Fruit fly (Drosophila melanogaster) whole organism, prepupa: Measurements from ENCODE around the gene CG5188.

Experiments
- Blimp-1 ChIP-seq: fragments of 200-800 bp; sonication (Bioruptor generic); optimal IDR thresholded peaks from 3 replicates; lab custom pipeline; 2017; ENCODE audit warnings: missing biosample characterization, missing genetic modification characterization, mild to moderate bottlenecking, moderate library complexity, missing genetic modification reagents
- CG10631 ChIP-seq: fragments of 200-800 bp; sonication (Bioruptor generic); optimal IDR thresholded peaks from 2 replicates; lab custom pipeline; 2016; ENCODE audit warnings: missing biosample characterization, missing genetic modification characterization
- CG10669 ChIP-seq: fragments of 200-800 bp; sonication (Bioruptor generic); optimal IDR thresholded peaks from 3 replicates; lab custom pipeline; 2018; ENCODE audit warnings: missing biosample characterization, mild to moderate bottlenecking, missing genetic modification characterization, moderate library complexity
- CG11294 ChIP-seq: fragments of 200-800 bp; sonication (Bioruptor generic); IDR thresholded peaks from 2 replicates; pipeline ENCODE4 v1.3.6; 2022; ENCODE audit warnings: missing biosample characterization, missing genetic modification characterization
- CG11762 ChIP-seq: fragments of 200-800 bp; sonication (Bioruptor generic); optimal IDR thresholded peaks from 3 replicates; lab custom pipeline; 2016; ENCODE audit warnings: missing biosample characterization, missing genetic modification characterization; ENCODE audit not compliant: insufficient read depth
- CG11902 ChIP-seq: fragments of 200-800 bp; sonication (Bioruptor generic); optimal IDR thresholded peaks from 3 replicates; lab custom pipeline; 2016; ENCODE audit warnings: missing biosample characterization, missing genetic modification characterization
- CG15336 ChIP-seq: fragments of 200-800 bp; sonication (Bioruptor generic); IDR thresholded peaks from 2 replicates; pipeline ENCODE4 v1.3.6; 2022; ENCODE audit warnings: missing biosample characterization, missing genetic modification characterization
- CG1621 ChIP-seq: fragments of 200-800 bp; sonication (Bioruptor generic); optimal IDR thresholded peaks from 3 replicates; lab custom pipeline; 2018; ENCODE audit warnings: missing biosample characterization, mild to moderate bottlenecking, missing genetic modification characterization
- CG3032 ChIP-seq: fragments of 200-800 bp; optimal IDR thresholded peaks from 2 replicates; lab custom pipeline; 2019; ENCODE audit warnings: missing biosample characterization, mild to moderate bottlenecking, missing genetic modification characterization, moderate library complexity
- CG6163 ChIP-seq: fragments of 200-800 bp; sonication (Bioruptor generic); IDR thresholded peaks from 3 replicates; pipeline ENCODE4 v1.3.6; 2022; ENCODE audit warnings: missing biosample characterization, missing genetic modification characterization
- CG6276 ChIP-seq: fragments of 200-800 bp; sonication (Bioruptor generic); optimal IDR thresholded peaks from 2 replicates; lab custom pipeline; 2017; ENCODE audit warnings: missing biosample characterization, mild to moderate bottlenecking, missing genetic modification characterization
- CG6792 ChIP-seq: fragments of 200-800 bp; sonication (Bioruptor generic); optimal IDR thresholded peaks from 3 replicates; lab custom pipeline; 2016; ENCODE audit warnings: missing biosample characterization, missing genetic modification characterization
- CG6808 ChIP-seq: fragments of 200-800 bp; sonication (Bioruptor generic); optimal IDR thresholded peaks from 3 replicates; lab custom pipeline; 2017; ENCODE audit warnings: missing biosample characterization, missing genetic modification characterization, mild to moderate bottlenecking, moderate library complexity, missing genetic modification reagents
- CG6854 ChIP-seq: fragments of 200-800 bp; sonication (Bioruptor generic); optimal IDR thresholded peaks from 2 replicates; lab custom pipeline; 2017; ENCODE audit warnings: missing biosample characterization, mild to moderate bottlenecking, missing genetic modification characterization
- CG7368 ChIP-seq: fragments of 200-800 bp; sonication (Bioruptor generic); optimal IDR thresholded peaks from 3 replicates; lab custom pipeline; 2016; ENCODE audit warnings: missing biosample characterization, missing genetic modification characterization
- CG8119 ChIP-seq: fragments of 200-800 bp; sonication (Bioruptor generic); IDR thresholded peaks from 3 replicates; pipeline ENCODE4 v1.3.6; 2022; ENCODE audit warnings: missing biosample characterization, missing genetic modification characterization
- CG8319 ChIP-seq: fragments of 200-800 bp; sonication (Bioruptor generic); optimal IDR thresholded peaks from 3 replicates; lab custom pipeline; 2016; ENCODE audit warnings: missing biosample characterization, missing genetic modification characterization
- CG8632 ChIP-seq: fragments of 200-800 bp; sonication (Bioruptor generic); optimal IDR thresholded peaks from 3 replicates; lab custom pipeline; 2016; ENCODE audit warnings: missing biosample characterization, missing genetic modification characterization
- CG9139 ChIP-seq: fragments of 200-800 bp; sonication (Bioruptor generic); optimal IDR thresholded peaks from 3 replicates; lab custom pipeline; 2017; ENCODE audit warnings: missing biosample characterization, mild to moderate bottlenecking, missing genetic modification characterization
- Eip75B ChIP-seq: fragments of 200-800 bp; sonication (Bioruptor generic); optimal IDR thresholded peaks from 3 replicates; lab custom pipeline; 2016; ENCODE audit warnings: missing biosample characterization, missing genetic modification characterization
- Eip78C ChIP-seq: fragments of 200-800 bp; sonication (Bioruptor generic); peaks from one replicate; lab custom pipeline; 2016; ENCODE audit warnings: missing biosample characterization, missing genetic modification characterization
- Eip93F ChIP-seq: fragments of 200-800 bp; sonication (Bioruptor generic); optimal IDR thresholded peaks from 2 replicates; lab custom pipeline; 2016; ENCODE audit warnings: missing biosample characterization, mild to moderate bottlenecking, missing genetic modification characterization
- Ets21C ChIP-seq: fragments of 200-800 bp; sonication (Bioruptor generic); optimal IDR thresholded peaks from 3 replicates; lab custom pipeline; 2016; ENCODE audit warnings: missing biosample characterization, missing genetic modification characterization
- Ets96B ChIP-seq: fragments of 200-800 bp; optimal IDR thresholded peaks from 2 replicates; lab custom pipeline; 2019; ENCODE audit warnings: missing biosample characterization, mild to moderate bottlenecking, missing genetic modification characterization, moderate library complexity
- Hr38 ChIP-seq: sonication (Bioruptor generic); optimal IDR thresholded peaks from 2 replicates; lab custom pipeline; 2016; ENCODE audit warnings: missing biosample characterization, missing genetic modification characterization
- Hr39 ChIP-seq: fragments of 200-800 bp; sonication (Bioruptor generic); optimal IDR thresholded peaks from 2 replicates; lab custom pipeline; 2016; ENCODE audit warnings: missing biosample characterization, missing genetic modification characterization
- Lpt ChIP-seq: fragments of 200-800 bp; sonication (Bioruptor generic); optimal IDR thresholded peaks from 3 replicates; lab custom pipeline; 2016; ENCODE audit warnings: missing biosample characterization, missing genetic modification characterization
- OdsH ChIP-seq: fragments of 200-800 bp; sonication (Bioruptor generic); optimal IDR thresholded peaks from 3 replicates; lab custom pipeline; 2016; ENCODE audit warnings: missing biosample characterization, missing genetic modification characterization
- Smox ChIP-seq: fragments of 200-800 bp; sonication (Bioruptor generic); optimal IDR thresholded peaks from 3 replicates; lab custom pipeline; 2016; ENCODE audit warnings: missing biosample characterization, missing genetic modification characterization
- Sox102F ChIP-seq: fragments of 200-800 bp; sonication (Bioruptor generic); optimal IDR thresholded peaks from 2 replicates; lab custom pipeline; 2016; ENCODE audit warnings: missing biosample characterization, mild to moderate bottlenecking, missing genetic modification characterization
- Sox14 ChIP-seq: fragments of 200-800 bp; sonication (Bioruptor generic); optimal IDR thresholded peaks from 3 replicates; lab custom pipeline; 2016; ENCODE audit warnings: missing biosample characterization, missing genetic modification characterization
- Sox15 ChIP-seq: fragments of 200-800 bp; sonication (Bioruptor generic); optimal IDR thresholded peaks from 3 replicates; lab custom pipeline; 2016; ENCODE audit warnings: missing biosample characterization, missing genetic modification characterization
- achi ChIP-seq: fragments of 200-800 bp; sonication (Bioruptor generic); optimal IDR thresholded peaks from 3 replicates; lab custom pipeline; 2016; ENCODE audit warnings: missing biosample characterization, missing genetic modification characterization
- acj6 ChIP-seq: fragments of 200-800 bp; sonication (Bioruptor generic); optimal IDR thresholded peaks from 3 replicates; lab custom pipeline; 2016; ENCODE audit warnings: missing biosample characterization, missing genetic modification characterization
- dsx ChIP-seq: fragments of 200-800 bp; optimal IDR thresholded peaks from 3 replicates; lab custom pipeline; 2019; ENCODE audit warnings: missing biosample characterization, mild to moderate bottlenecking, missing genetic modification characterization, moderate library complexity; ENCODE audit not compliant: poor library complexity, severe bottlenecking
- eg ChIP-seq: fragments of 200-800 bp; sonication (Bioruptor generic); IDR thresholded peaks from 3 replicates; pipeline ENCODE4 v1.3.6; 2022; ENCODE audit warnings: missing biosample characterization, missing genetic modification characterization
- esn ChIP-seq: fragments of 200-800 bp; sonication (Bioruptor generic); optimal IDR thresholded peaks from 2 replicates; lab custom pipeline; 2016; ENCODE audit warnings: missing biosample characterization, mild to moderate bottlenecking, missing genetic modification characterization, moderate library complexity
- fd59A ChIP-seq: fragments of 200-800 bp; sonication (Bioruptor generic); optimal IDR thresholded peaks from 2 replicates; lab custom pipeline; 2017; ENCODE audit warnings: missing biosample characterization, mild to moderate bottlenecking, missing genetic modification characterization, missing genetic modification reagents
- lz ChIP-seq: fragments of 200-800 bp; sonication (Bioruptor generic); optimal IDR thresholded peaks from 3 replicates; lab custom pipeline; 2016; ENCODE audit warnings: missing biosample characterization, missing genetic modification characterization
- net ChIP-seq: fragments of 200-800 bp; sonication (Bioruptor generic); optimal IDR thresholded peaks from 3 replicates; lab custom pipeline; 2016; ENCODE audit warnings: missing biosample characterization, missing genetic modification characterization
- pdm3 ChIP-seq: fragments of 200-800 bp; sonication (Bioruptor generic); optimal IDR thresholded peaks from 3 replicates; lab custom pipeline; 2016; ENCODE audit warnings: missing biosample characterization, missing genetic modification characterization
- salr ChIP-seq, 2 experiments: fragments of 200-800 bp; sonication (Bioruptor generic); optimal IDR thresholded peaks; 3 replicates each; lab custom pipeline; 2016 to 2018; ENCODE audit warnings: missing biosample characterization in 2 of 2, missing genetic modification characterization in 2 of 2, mild to moderate bottlenecking in 1 of 2
- spab ChIP-seq: fragments of 200-800 bp; sonication (Bioruptor generic); optimal IDR thresholded peaks from 2 replicates; lab custom pipeline; 2017; ENCODE audit warnings: missing biosample characterization, mild to moderate bottlenecking, missing genetic modification characterization, missing genetic modification reagents
- ss ChIP-seq, 2 experiments: fragments of 200-800 bp; sonication (Bioruptor generic); optimal IDR thresholded peaks; 2 replicates in 1 of 2; 3 replicates in 1 of 2; lab custom pipeline; 2017 to 2018; ENCODE audit warnings: mild to moderate bottlenecking in 2 of 2, missing biosample characterization in 2 of 2, missing genetic modification characterization in 2 of 2, moderate library complexity in 1 of 2
- svp ChIP-seq: fragments of 200-800 bp; sonication (Bioruptor generic); peaks from one replicate; lab custom pipeline; 2016; ENCODE audit warnings: missing biosample characterization, missing genetic modification characterization
- vri ChIP-seq: fragments of 200-800 bp; sonication (Bioruptor generic); optimal IDR thresholded peaks from 3 replicates; lab custom pipeline; 2016; ENCODE audit warnings: missing biosample characterization, mild to moderate bottlenecking, missing genetic modification characterization

Gene CG5188

DNA sequence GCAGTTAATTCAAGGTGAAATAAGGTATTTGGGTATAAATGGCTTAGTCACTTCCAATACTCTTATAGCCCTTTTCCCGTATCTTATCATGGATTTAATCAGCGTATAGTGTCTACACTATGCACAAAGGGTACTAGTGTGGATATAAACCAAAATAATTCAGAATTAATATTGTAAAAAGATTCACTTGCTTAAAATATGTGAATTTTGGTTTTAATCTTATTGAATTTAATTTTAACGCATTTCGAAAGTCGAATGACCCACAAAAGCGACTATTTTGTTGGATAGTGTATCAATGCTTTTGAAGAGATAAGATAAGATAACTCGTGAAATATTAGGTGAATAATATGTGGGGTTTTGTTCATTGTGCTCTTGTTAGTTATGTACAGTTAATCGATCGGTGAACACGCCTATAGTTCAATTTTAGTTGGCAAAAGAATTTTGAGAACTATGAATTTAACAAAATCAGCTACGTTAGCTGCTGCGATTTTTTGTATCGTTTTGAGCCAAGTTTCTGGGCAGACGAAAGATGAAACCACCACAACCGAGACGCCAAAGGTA, 46.7 kb upstream of the CG5188 start, which contains the start of gene CG5096 (continued):
- TF ChIP-seq spab (no peak), acj6 (GFP tag; lab: Kevin White, UChicago) (peak; percentile 60), Ets96B (tag; lab: Kevin White, UChicago) (peak; percentile 62), pdm3 (GFP tag; lab: Kevin White, UChicago) (no peak), CG9139 (GFP tag; lab: Kevin White, UChicago) (no peak), Smox (no peak), salr (GFP tag; optimal IDR thresholded peaks at IDR 0.05; lab: Kevin White, UChicago) (no peak), Lpt (GFP tag; lab: Kevin White, UChicago) (no peak), Sox102F (GFP tag; lab: Kevin White, UChicago) (no peak), CG11902 (peak; percentile 14), lz (GFP tag; lab: Kevin White, UChicago) (peak; percentile 66), Eip78C (GFP tag; lab: Kevin White, UChicago) (peak; percentile 92), CG10631 (GFP tag; lab: Kevin White, UChicago) (peak; percentile 43), CG10669 (peak; percentile 51), OdsH (peak; percentile 55), eg (GFP tag; lab: Robert Waterston, UW) (no peak), fd59A (GFP tag; lab: Kevin White, UChicago) (no peak), Sox15 (GFP tag; lab: Kevin White, UChicago) (no peak), esn (GFP tag; lab: Kevin White, UChicago) (peak; percentile 81), Eip93F (peak; percentile 81), CG8119 (no peak; the same call in 1 of the 3 replicates), CG6276 (GFP tag; lab: Kevin White, UChicago) (no peak), CG3032 (tag; lab: Kevin White, UChicago) (peak; percentile 39), CG15336 (GFP tag; lab: Robert Waterston, UW) (peak; percentile 67), CG11294 (GFP tag; lab: Robert Waterston, UW) (no peak), CG1621 (tag; lab: Kevin White, UChicago) (no peak), CG6163 (GFP tag; lab: Robert Waterston, UW) (no peak), Hr39 (GFP tag; lab: Kevin White, UChicago) (no peak)

DNA sequence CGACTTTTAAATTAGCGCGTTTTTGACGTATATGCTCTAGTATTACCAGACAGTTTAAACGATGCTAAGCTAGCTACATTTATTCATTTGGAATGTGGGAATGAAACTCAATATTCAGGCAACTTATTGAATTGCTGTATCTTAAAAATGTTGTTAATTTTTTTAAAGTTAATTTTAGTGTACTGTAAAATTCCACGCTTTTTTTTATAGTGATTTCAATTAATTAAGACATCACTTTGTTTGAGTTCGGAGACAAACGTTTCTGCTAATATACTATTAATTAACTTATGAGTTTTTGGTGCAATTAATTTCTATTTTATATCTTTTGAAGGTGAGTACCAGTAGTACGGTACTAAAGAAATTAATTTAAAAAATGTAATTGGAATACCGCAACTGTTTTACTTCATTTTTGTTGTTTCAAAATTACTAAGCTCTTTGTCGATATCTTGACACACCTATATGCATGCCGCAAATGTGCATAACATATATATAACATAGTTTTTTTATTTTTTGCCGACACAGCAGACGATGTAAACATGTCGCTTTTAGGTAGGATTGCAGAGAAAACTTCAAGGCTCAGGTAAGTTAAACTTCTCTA, 42.3 kb upstream of the CG5188 start, which contains the start of the genes Cdk1 and mRpS7:
TSS of gene Cdk1 (minus strand) at position 55 of the 598 bp plus-strand sequence.
TSS of gene mRpS7 (plus strand) at position 455 of the 598 bp plus-strand sequence.
- TF ChIP-seq CG6808 (GFP tag; lab: Kevin White, UChicago) = no peak
- TF ChIP-seq CG3032 (tag; lab: Kevin White, UChicago) = peak; percentile 71
- TF ChIP-seq CG6792 = peak; percentile 53
- no peak for TF ChIP-seq Hr38
- TF ChIP-seq Lpt (GFP tag; lab: Kevin White, UChicago) = peak; percentile 48
- peak; percentile 71 for TF ChIP-seq Hr39 (GFP tag; lab: Kevin White, UChicago)
- TF ChIP-seq CG9139 (GFP tag; lab: Kevin White, UChicago) = no peak
- no peak for TF ChIP-seq Blimp-1
- TF ChIP-seq CG15336 (GFP tag; lab: Robert Waterston, UW) = peak; percentile 65
- TF ChIP-seq CG11762 = peak; percentile 44
- TF ChIP-seq CG8319 (GFP tag; lab: Kevin White, UChicago) = no peak
- TF ChIP-seq CG11902 = peak; percentile 56
- peak; percentile 63 for TF ChIP-seq achi (GFP tag; lab: Kevin White, UChicago)
- no peak for TF ChIP-seq CG6854
- peak; percentile 49 for TF ChIP-seq Sox15 (GFP tag; lab: Kevin White, UChicago)
- peak; percentile 69 for TF ChIP-seq Eip75B
- TF ChIP-seq Sox14 (GFP tag; lab: Kevin White, UChicago) = peak; percentile 74
- peak in 1 of 2 experiments; percentile 68 for TF ChIP-seq ss (GFP tag; optimal IDR thresholded peaks at IDR 0.05; lab: Kevin White, UChicago)
- TF ChIP-seq vri (GFP tag; lab: Kevin White, UChicago) = no peak
- peak; percentile 51 for TF ChIP-seq CG8632 (GFP tag; lab: Kevin White, UChicago)
- peak; percentile 22 for TF ChIP-seq CG7368 (GFP tag; lab: Kevin White, UChicago)
- TF ChIP-seq acj6 (GFP tag; lab: Kevin White, UChicago) = peak; percentile 68
- TF ChIP-seq CG6163 (GFP tag; lab: Robert Waterston, UW) = no peak
- no peak for TF ChIP-seq net (GFP tag; lab: Kevin White, UChicago)
- TF ChIP-seq CG8119 = peak; percentile 79; the same call in 2 of the 3 replicates
- peak; percentile 61 for TF ChIP-seq lz (GFP tag; lab: Kevin White, UChicago)
- peak; percentile 57 for TF ChIP-seq dsx
- peak; percentile 78 for TF ChIP-seq OdsH
- peak; percentile 78 for TF ChIP-seq pdm3 (GFP tag; lab: Kevin White, UChicago)
- TF ChIP-seq salr (GFP tag; optimal IDR thresholded peaks at IDR 0.05; lab: Kevin White, UChicago) = peak in 1 of 2 experiments; percentile 69
- no peak for TF ChIP-seq svp (GFP tag; lab: Kevin White, UChicago)
- TF ChIP-seq esn (GFP tag; lab: Kevin White, UChicago) = peak; percentile 77
- TF ChIP-seq Smox = peak; percentile 74
- peak; percentile 59 for TF ChIP-seq Ets21C (GFP tag; lab: Kevin White, UChicago)
